Fruit fly (Drosophila melanogaster): ENCODE data around the gene CG9922.

CG9922 gene

DNA sequence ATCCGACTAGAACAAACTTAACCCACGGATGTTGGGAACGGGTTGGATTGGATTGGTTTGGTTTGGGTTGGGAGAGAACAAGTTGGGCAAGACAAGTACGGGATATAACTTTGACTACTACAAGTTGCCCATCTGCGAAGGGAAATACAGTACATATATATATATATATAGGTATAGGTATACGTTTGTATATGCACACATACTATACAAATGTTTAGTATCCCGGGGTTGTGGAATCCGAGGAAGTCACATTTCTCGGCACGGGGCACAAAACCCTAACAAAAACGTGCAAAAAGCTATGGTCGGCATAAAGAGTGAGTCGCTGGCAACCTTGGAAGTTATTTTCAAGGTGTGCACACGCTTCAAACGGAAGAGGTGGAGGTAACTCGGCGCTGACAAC lies 32.4 kb downstream of the CG9922 start:
- TF ChIP-seq psq (optimal IDR thresholded peaks at IDR 0.05) (no peak), Sin3A (optimal IDR thresholded peaks at IDR 0.05) (no peak), Myc (optimal IDR thresholded peaks at IDR 0.05) (no peak), insv (optimal IDR thresholded peaks at IDR 0.05) (no peak), h (optimal IDR thresholded peaks at IDR 0.05) (no peak), ttk (optimal IDR thresholded peaks at IDR 0.05) (no peak)

dm6 chr3R:14002146-14002846 lies 33.9 kb downstream of the CG9922 start:
- TF ChIP-seq h (optimal IDR thresholded peaks at IDR 0.05) (no peak), ttk (optimal IDR thresholded peaks at IDR 0.05) (no peak), Myc (optimal IDR thresholded peaks at IDR 0.05) (no peak), insv (optimal IDR thresholded peaks at IDR 0.05) (no peak), Sin3A (optimal IDR thresholded peaks at IDR 0.05) (no peak), psq (optimal IDR thresholded peaks at IDR 0.05) (no peak)

dm6 chr3R:14001208-14001916 lies 34.8 kb downstream of the CG9922 start:
- no peak for TF ChIP-seq psq (optimal IDR thresholded peaks at IDR 0.05)
- no peak for TF ChIP-seq Sin3A (optimal IDR thresholded peaks at IDR 0.05)
- TF ChIP-seq h (optimal IDR thresholded peaks at IDR 0.05): no peak
- no peak for TF ChIP-seq Myc (optimal IDR thresholded peaks at IDR 0.05)
- TF ChIP-seq ttk (optimal IDR thresholded peaks at IDR 0.05): no peak
- no peak for TF ChIP-seq insv (optimal IDR thresholded peaks at IDR 0.05)

DNA sequence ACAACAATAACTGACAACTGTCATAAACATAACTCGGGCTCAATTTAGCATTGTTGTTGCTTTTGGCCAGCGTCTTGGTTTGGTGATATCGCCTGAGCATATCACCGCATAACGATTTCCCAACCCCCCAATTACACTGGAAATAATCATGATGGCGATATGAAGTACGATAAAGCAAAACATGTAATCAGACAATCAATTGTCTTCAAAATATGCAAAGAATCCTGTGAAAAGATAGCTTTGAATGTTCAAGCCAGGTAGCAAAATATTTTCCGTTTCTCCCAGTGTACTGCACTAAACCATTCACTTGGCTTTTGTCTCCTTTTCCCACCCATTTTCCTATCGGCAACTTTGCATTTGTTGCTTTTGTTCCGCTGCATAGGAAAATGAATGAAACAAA lies 36.7 kb downstream of the CG9922 start:
- TF ChIP-seq Myc (optimal IDR thresholded peaks at IDR 0.05): no peak
- TF ChIP-seq psq (optimal IDR thresholded peaks at IDR 0.05): no peak
- no peak for TF ChIP-seq ttk (optimal IDR thresholded peaks at IDR 0.05)
- no peak for TF ChIP-seq Sin3A (optimal IDR thresholded peaks at IDR 0.05)
- no peak for TF ChIP-seq insv (optimal IDR thresholded peaks at IDR 0.05)
- no peak for TF ChIP-seq h (optimal IDR thresholded peaks at IDR 0.05)

- no peak for TF ChIP-seq psq (optimal IDR thresholded peaks at IDR 0.05)
- no peak for TF ChIP-seq insv (optimal IDR thresholded peaks at IDR 0.05)
- no peak for TF ChIP-seq Sin3A (optimal IDR thresholded peaks at IDR 0.05)
- TF ChIP-seq ttk (optimal IDR thresholded peaks at IDR 0.05): no peak
- TF ChIP-seq h (optimal IDR thresholded peaks at IDR 0.05): no peak
- TF ChIP-seq Myc (optimal IDR thresholded peaks at IDR 0.05): no peak
Observed at dm6 chr3R:13998595-13998994, 37.6 kb downstream of the CG9922 start.

DNA sequence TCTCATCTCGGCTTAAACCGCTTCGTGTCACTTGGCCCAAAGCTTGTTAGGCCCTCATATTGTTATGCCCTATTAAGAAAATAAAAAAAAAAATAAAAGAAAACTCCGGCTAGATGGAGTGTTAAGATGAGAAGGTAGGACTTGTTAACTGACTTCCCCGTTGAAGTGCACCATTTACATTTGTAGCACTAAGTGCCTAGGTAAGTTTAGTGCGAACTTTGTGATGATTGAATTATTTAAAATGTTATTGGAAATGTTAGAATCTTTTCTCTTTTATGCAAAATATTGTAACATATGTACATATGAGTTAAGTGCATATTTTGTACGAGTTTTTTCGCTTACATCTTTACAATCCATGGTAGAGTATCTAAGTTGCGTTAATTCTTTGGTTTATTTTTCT lies 38.0 kb downstream of the CG9922 start:
- TF ChIP-seq h (optimal IDR thresholded peaks at IDR 0.05): no peak
- no peak for TF ChIP-seq Sin3A (optimal IDR thresholded peaks at IDR 0.05)
- TF ChIP-seq insv (optimal IDR thresholded peaks at IDR 0.05): no peak
- no peak for TF ChIP-seq ttk (optimal IDR thresholded peaks at IDR 0.05)
- no peak for TF ChIP-seq Myc (optimal IDR thresholded peaks at IDR 0.05)
- no peak for TF ChIP-seq psq (optimal IDR thresholded peaks at IDR 0.05)

DNA sequence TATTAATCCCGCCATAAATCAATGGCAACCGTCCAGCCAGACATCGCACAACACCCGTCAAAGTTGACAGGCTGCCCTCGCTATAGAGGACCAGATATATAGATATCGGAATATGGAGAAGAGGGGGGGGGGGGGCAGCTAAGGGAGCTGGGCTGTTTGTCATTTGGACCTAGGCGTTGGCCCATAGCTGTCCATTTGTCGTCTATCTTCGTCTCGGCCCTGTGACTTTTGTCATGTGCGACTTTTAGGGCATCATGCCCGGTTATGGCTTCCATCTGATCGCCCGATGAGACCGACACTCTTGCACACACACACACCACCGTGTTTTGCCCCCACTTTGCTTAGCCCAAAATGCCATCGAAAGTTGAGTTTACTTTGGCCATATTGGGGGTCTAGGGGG lies 38.4 kb downstream of the CG9922 start:
- no peak for TF ChIP-seq Myc (optimal IDR thresholded peaks at IDR 0.05)
- TF ChIP-seq Sin3A (optimal IDR thresholded peaks at IDR 0.05): no peak
- no peak for TF ChIP-seq insv (optimal IDR thresholded peaks at IDR 0.05)
- TF ChIP-seq ttk (optimal IDR thresholded peaks at IDR 0.05): no peak
- TF ChIP-seq psq (optimal IDR thresholded peaks at IDR 0.05): no peak
- TF ChIP-seq h (optimal IDR thresholded peaks at IDR 0.05): no peak

dm6 chr3R:13995933-13996332 lies 40.3 kb downstream of the CG9922 start:
- no peak for TF ChIP-seq h (optimal IDR thresholded peaks at IDR 0.05)
- TF ChIP-seq Sin3A (optimal IDR thresholded peaks at IDR 0.05): no peak
- no peak for TF ChIP-seq Myc (optimal IDR thresholded peaks at IDR 0.05)
- no peak for TF ChIP-seq psq (optimal IDR thresholded peaks at IDR 0.05)
- no peak for TF ChIP-seq ttk (optimal IDR thresholded peaks at IDR 0.05)
- no peak for TF ChIP-seq insv (optimal IDR thresholded peaks at IDR 0.05)

dm6 chr3R:13995426-13995825 lies 40.8 kb downstream of the CG9922 start:
- no peak for TF ChIP-seq psq (optimal IDR thresholded peaks at IDR 0.05)
- no peak for TF ChIP-seq Sin3A (optimal IDR thresholded peaks at IDR 0.05)
- TF ChIP-seq Myc (optimal IDR thresholded peaks at IDR 0.05): no peak
- no peak for TF ChIP-seq ttk (optimal IDR thresholded peaks at IDR 0.05)
- TF ChIP-seq insv (optimal IDR thresholded peaks at IDR 0.05): no peak
- no peak for TF ChIP-seq h (optimal IDR thresholded peaks at IDR 0.05)

DNA sequence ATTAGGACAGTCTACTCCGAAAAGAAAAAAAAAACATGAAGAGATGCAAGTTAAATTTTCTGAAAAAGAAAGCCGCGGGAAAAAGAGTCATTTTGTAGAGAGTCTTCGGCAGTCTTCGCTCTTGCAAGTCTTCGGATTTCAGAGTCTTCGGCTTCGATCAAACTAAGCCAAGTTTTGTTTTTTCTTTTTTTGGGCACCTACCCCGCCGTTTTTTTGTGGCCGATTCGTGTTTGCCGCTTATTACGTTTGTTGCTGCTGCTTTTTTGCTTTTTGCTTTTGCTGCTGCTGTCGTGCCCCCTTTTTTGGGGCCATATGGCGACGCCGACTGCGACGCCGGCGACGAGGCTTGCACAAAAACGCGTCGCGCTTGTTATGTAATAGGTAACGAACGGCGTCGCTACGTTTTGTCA lies 44.1 kb downstream of the CG9922 start:
- TF ChIP-seq psq (optimal IDR thresholded peaks at IDR 0.05): no peak
- TF ChIP-seq ttk (optimal IDR thresholded peaks at IDR 0.05): no peak
- no peak for TF ChIP-seq insv (optimal IDR thresholded peaks at IDR 0.05)
- no peak for TF ChIP-seq h (optimal IDR thresholded peaks at IDR 0.05)
- TF ChIP-seq Sin3A (optimal IDR thresholded peaks at IDR 0.05): no peak
- no peak for TF ChIP-seq Myc (optimal IDR thresholded peaks at IDR 0.05)

DNA sequence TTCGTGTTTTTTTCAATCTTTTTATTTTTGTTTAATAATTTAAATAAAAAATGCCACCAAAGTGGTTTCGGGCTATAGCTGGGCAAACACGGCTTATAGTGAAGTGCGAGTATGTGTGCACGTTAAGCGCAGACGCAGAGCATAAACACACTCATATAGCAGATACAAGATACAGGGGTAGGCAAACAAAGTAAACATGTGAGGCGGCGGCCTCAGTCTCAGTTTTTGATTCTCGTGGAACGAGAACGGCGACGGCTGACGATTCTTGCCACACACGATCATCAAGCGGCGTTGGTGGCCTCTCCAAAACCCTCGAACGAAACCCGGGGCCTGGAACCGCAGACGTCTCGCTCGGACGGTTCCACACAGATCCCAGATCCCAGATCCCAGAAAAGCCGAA lies 46.1 kb downstream of the CG9922 start:
- TF ChIP-seq insv (optimal IDR thresholded peaks at IDR 0.05): no peak
- no peak for TF ChIP-seq Sin3A (optimal IDR thresholded peaks at IDR 0.05)
- TF ChIP-seq h (optimal IDR thresholded peaks at IDR 0.05): no peak
- no peak for TF ChIP-seq psq (optimal IDR thresholded peaks at IDR 0.05)
- TF ChIP-seq Myc (optimal IDR thresholded peaks at IDR 0.05): no peak
- TF ChIP-seq ttk (optimal IDR thresholded peaks at IDR 0.05): no peak

DNA sequence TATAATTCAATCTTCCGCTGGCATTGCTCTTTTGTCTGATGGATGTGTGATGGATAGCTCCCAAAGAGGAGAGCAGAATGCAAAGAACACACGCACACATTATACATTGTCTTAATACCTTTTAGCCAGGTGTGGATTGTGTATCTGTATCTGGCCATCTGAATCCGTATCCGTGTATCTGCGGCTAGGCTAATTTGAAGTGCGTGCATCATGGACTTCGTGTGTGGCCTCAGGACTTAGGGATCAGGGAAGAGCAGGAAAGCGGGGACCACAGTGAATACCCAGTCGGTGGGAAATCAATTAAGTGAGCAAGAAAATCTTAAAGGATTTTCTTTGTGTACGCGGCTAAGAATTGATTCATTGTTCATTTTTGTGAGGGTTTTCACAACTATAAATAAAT lies 46.7 kb downstream of the CG9922 start:
- TF ChIP-seq ttk (optimal IDR thresholded peaks at IDR 0.05) (no peak), Myc (optimal IDR thresholded peaks at IDR 0.05) (no peak), Sin3A (optimal IDR thresholded peaks at IDR 0.05) (no peak), h (optimal IDR thresholded peaks at IDR 0.05) (no peak), psq (optimal IDR thresholded peaks at IDR 0.05) (no peak), insv (optimal IDR thresholded peaks at IDR 0.05) (no peak)

Data from Kc167 (cell line).